Worm (Caenorhabditis elegans): Measurements from ENCODE around the gene str-112.

DNA sequence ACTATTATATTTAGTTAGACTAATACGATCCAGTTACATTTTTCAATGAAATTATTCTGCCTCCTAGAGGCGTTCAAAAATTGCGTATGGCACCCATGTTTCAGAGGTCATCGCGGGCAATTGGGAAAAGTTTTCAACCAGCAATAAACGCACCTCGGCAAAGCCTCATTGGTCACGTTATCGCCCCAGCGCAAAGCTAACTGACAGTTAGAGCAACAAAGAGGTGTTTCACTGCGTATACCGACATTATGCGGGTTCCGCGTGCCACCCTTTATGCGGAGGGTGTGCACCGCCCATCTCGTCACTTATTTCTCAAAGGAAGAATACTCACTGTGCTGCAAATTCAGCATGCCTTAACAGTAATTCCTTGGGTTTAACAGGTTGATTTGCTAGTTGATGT is 4.4 kb upstream of the str-112 start:
- TF ChIP-seq nhr-11 (tag; optimal IDR thresholded peaks at IDR 0.05) (no peak), snpc-4 (tag; optimal IDR thresholded peaks at IDR 0.05) (peak; percentile 67), aly-2 (tag; optimal IDR thresholded peaks at IDR 0.05) (no peak), dmd-6 (GFP tag; IDR thresholded peaks at IDR 0.05) (peak; percentile 67)

Data from whole organism, L4 larva.